Fruit fly (Drosophila melanogaster) whole organism, prepupa: ENCODE results near the gene CG3527.

Experiments used
- CG10631 ChIP-seq: fragments of 200-800 bp; sonication (Bioruptor generic); optimal IDR thresholded peaks from 2 replicates; lab custom pipeline; 2016; ENCODE audit warnings: missing biosample characterization, missing genetic modification characterization
- CG10669 ChIP-seq: fragments of 200-800 bp; sonication (Bioruptor generic); optimal IDR thresholded peaks from 3 replicates; lab custom pipeline; 2018; ENCODE audit warnings: missing biosample characterization, mild to moderate bottlenecking, missing genetic modification characterization, moderate library complexity
- CG11762 ChIP-seq: fragments of 200-800 bp; sonication (Bioruptor generic); optimal IDR thresholded peaks from 3 replicates; lab custom pipeline; 2016; ENCODE audit warnings: missing biosample characterization, missing genetic modification characterization; ENCODE audit not compliant: insufficient read depth
- CG1621 ChIP-seq: fragments of 200-800 bp; sonication (Bioruptor generic); optimal IDR thresholded peaks from 3 replicates; lab custom pipeline; 2018; ENCODE audit warnings: missing biosample characterization, mild to moderate bottlenecking, missing genetic modification characterization
- CG16779 ChIP-seq: fragments of 200-800 bp; sonication (Bioruptor generic); optimal IDR thresholded peaks from 3 replicates; lab custom pipeline; 2017; ENCODE audit warnings: missing biosample characterization, mild to moderate bottlenecking, missing genetic modification characterization
- CG3032 ChIP-seq: fragments of 200-800 bp; optimal IDR thresholded peaks from 2 replicates; lab custom pipeline; 2019; ENCODE audit warnings: missing biosample characterization, mild to moderate bottlenecking, missing genetic modification characterization, moderate library complexity
- CG31627 ChIP-seq: fragments of 200-800 bp; sonication (Bioruptor generic); optimal IDR thresholded peaks from 3 replicates; lab custom pipeline; 2016; ENCODE audit warnings: missing biosample characterization, missing genetic modification characterization
- CG32006 ChIP-seq: fragments of 200-800 bp; sonication (Bioruptor generic); optimal IDR thresholded peaks from 3 replicates; lab custom pipeline; 2017; ENCODE audit warnings: missing biosample characterization, mild to moderate bottlenecking, missing genetic modification characterization
- CG3919 ChIP-seq: fragments of 200-800 bp; sonication (Bioruptor generic); optimal IDR thresholded peaks from 3 replicates; lab custom pipeline; 2016; ENCODE audit warnings: missing biosample characterization, missing genetic modification characterization
- CG4318 ChIP-seq: fragments of 200-800 bp; sonication (Bioruptor generic); optimal IDR thresholded peaks from 3 replicates; lab custom pipeline; 2017; ENCODE audit warnings: missing biosample characterization, mild to moderate bottlenecking, missing genetic modification characterization
- CG6276 ChIP-seq: fragments of 200-800 bp; sonication (Bioruptor generic); optimal IDR thresholded peaks from 2 replicates; lab custom pipeline; 2017; ENCODE audit warnings: missing biosample characterization, mild to moderate bottlenecking, missing genetic modification characterization
- CG6792 ChIP-seq: fragments of 200-800 bp; sonication (Bioruptor generic); optimal IDR thresholded peaks from 3 replicates; lab custom pipeline; 2016; ENCODE audit warnings: missing biosample characterization, missing genetic modification characterization
- CG6808 ChIP-seq: fragments of 200-800 bp; sonication (Bioruptor generic); optimal IDR thresholded peaks from 3 replicates; lab custom pipeline; 2017; ENCODE audit warnings: missing biosample characterization, missing genetic modification characterization, mild to moderate bottlenecking, moderate library complexity, missing genetic modification reagents
- CG6854 ChIP-seq: fragments of 200-800 bp; sonication (Bioruptor generic); optimal IDR thresholded peaks from 2 replicates; lab custom pipeline; 2017; ENCODE audit warnings: missing biosample characterization, mild to moderate bottlenecking, missing genetic modification characterization
- CG8119 ChIP-seq: fragments of 200-800 bp; sonication (Bioruptor generic); IDR thresholded peaks from 3 replicates; pipeline ENCODE4 v1.3.6; 2022; ENCODE audit warnings: missing biosample characterization, missing genetic modification characterization
- CG8632 ChIP-seq: fragments of 200-800 bp; sonication (Bioruptor generic); optimal IDR thresholded peaks from 3 replicates; lab custom pipeline; 2016; ENCODE audit warnings: missing biosample characterization, missing genetic modification characterization
- CG9139 ChIP-seq: fragments of 200-800 bp; sonication (Bioruptor generic); optimal IDR thresholded peaks from 3 replicates; lab custom pipeline; 2017; ENCODE audit warnings: missing biosample characterization, mild to moderate bottlenecking, missing genetic modification characterization
- Eip75B ChIP-seq: fragments of 200-800 bp; sonication (Bioruptor generic); optimal IDR thresholded peaks from 3 replicates; lab custom pipeline; 2016; ENCODE audit warnings: missing biosample characterization, missing genetic modification characterization
- Ets96B ChIP-seq: fragments of 200-800 bp; optimal IDR thresholded peaks from 2 replicates; lab custom pipeline; 2019; ENCODE audit warnings: missing biosample characterization, mild to moderate bottlenecking, missing genetic modification characterization, moderate library complexity
- Gug ChIP-seq: fragments of 200-800 bp; sonication (Bioruptor generic); IDR thresholded peaks from 2 replicates; pipeline ENCODE4 v1.3.6; 2022; ENCODE audit warnings: missing biosample characterization, missing genetic modification characterization
- Hr39 ChIP-seq: fragments of 200-800 bp; sonication (Bioruptor generic); optimal IDR thresholded peaks from 2 replicates; lab custom pipeline; 2016; ENCODE audit warnings: missing biosample characterization, missing genetic modification characterization
- Hr4 ChIP-seq: fragments of 200-800 bp; sonication (Bioruptor generic); optimal IDR thresholded peaks from 3 replicates; lab custom pipeline; 2016; ENCODE audit warnings: missing biosample characterization, missing genetic modification characterization
- Lpt ChIP-seq: fragments of 200-800 bp; sonication (Bioruptor generic); optimal IDR thresholded peaks from 3 replicates; lab custom pipeline; 2016; ENCODE audit warnings: missing biosample characterization, missing genetic modification characterization
- Smox ChIP-seq: fragments of 200-800 bp; sonication (Bioruptor generic); optimal IDR thresholded peaks from 3 replicates; lab custom pipeline; 2016; ENCODE audit warnings: missing biosample characterization, missing genetic modification characterization
- Sox102F ChIP-seq: fragments of 200-800 bp; sonication (Bioruptor generic); optimal IDR thresholded peaks from 2 replicates; lab custom pipeline; 2016; ENCODE audit warnings: missing biosample characterization, mild to moderate bottlenecking, missing genetic modification characterization
- Sox14 ChIP-seq: fragments of 200-800 bp; sonication (Bioruptor generic); optimal IDR thresholded peaks from 3 replicates; lab custom pipeline; 2016; ENCODE audit warnings: missing biosample characterization, missing genetic modification characterization
- achi ChIP-seq: fragments of 200-800 bp; sonication (Bioruptor generic); optimal IDR thresholded peaks from 3 replicates; lab custom pipeline; 2016; ENCODE audit warnings: missing biosample characterization, missing genetic modification characterization
- acj6 ChIP-seq: fragments of 200-800 bp; sonication (Bioruptor generic); optimal IDR thresholded peaks from 3 replicates; lab custom pipeline; 2016; ENCODE audit warnings: missing biosample characterization, missing genetic modification characterization
- cyc ChIP-seq: fragments of 200-800 bp; sonication (Bioruptor generic); optimal IDR thresholded peaks from 3 replicates; lab custom pipeline; 2016; ENCODE audit warnings: missing biosample characterization, missing genetic modification characterization
- dac ChIP-seq: fragments of 200-800 bp; sonication (Bioruptor generic); optimal IDR thresholded peaks from 2 replicates; lab custom pipeline; 2017; ENCODE audit warnings: missing biosample characterization, mild to moderate bottlenecking, missing genetic modification characterization
- dsx ChIP-seq: fragments of 200-800 bp; optimal IDR thresholded peaks from 3 replicates; lab custom pipeline; 2019; ENCODE audit warnings: missing biosample characterization, mild to moderate bottlenecking, missing genetic modification characterization, moderate library complexity; ENCODE audit not compliant: poor library complexity, severe bottlenecking
- fd59A ChIP-seq: fragments of 200-800 bp; sonication (Bioruptor generic); optimal IDR thresholded peaks from 2 replicates; lab custom pipeline; 2017; ENCODE audit warnings: missing biosample characterization, mild to moderate bottlenecking, missing genetic modification characterization, missing genetic modification reagents
- fd85E ChIP-seq: fragments of 200-800 bp; sonication (Bioruptor generic); optimal IDR thresholded peaks from 3 replicates; lab custom pipeline; 2016; ENCODE audit warnings: missing biosample characterization, missing genetic modification characterization
- lz ChIP-seq: fragments of 200-800 bp; sonication (Bioruptor generic); optimal IDR thresholded peaks from 3 replicates; lab custom pipeline; 2016; ENCODE audit warnings: missing biosample characterization, missing genetic modification characterization
- net ChIP-seq: fragments of 200-800 bp; sonication (Bioruptor generic); optimal IDR thresholded peaks from 3 replicates; lab custom pipeline; 2016; ENCODE audit warnings: missing biosample characterization, missing genetic modification characterization
- pdm3 ChIP-seq: fragments of 200-800 bp; sonication (Bioruptor generic); optimal IDR thresholded peaks from 3 replicates; lab custom pipeline; 2016; ENCODE audit warnings: missing biosample characterization, missing genetic modification characterization
- salr ChIP-seq, 2 experiments: fragments of 200-800 bp; sonication (Bioruptor generic); optimal IDR thresholded peaks; 3 replicates each; lab custom pipeline; 2016 to 2018; ENCODE audit warnings: missing biosample characterization in 2 of 2, missing genetic modification characterization in 2 of 2, mild to moderate bottlenecking in 1 of 2
- spab ChIP-seq: fragments of 200-800 bp; sonication (Bioruptor generic); optimal IDR thresholded peaks from 2 replicates; lab custom pipeline; 2017; ENCODE audit warnings: missing biosample characterization, mild to moderate bottlenecking, missing genetic modification characterization, missing genetic modification reagents
- svp ChIP-seq: fragments of 200-800 bp; sonication (Bioruptor generic); peaks from one replicate; lab custom pipeline; 2016; ENCODE audit warnings: missing biosample characterization, missing genetic modification characterization

The CG3527 gene

DNA sequence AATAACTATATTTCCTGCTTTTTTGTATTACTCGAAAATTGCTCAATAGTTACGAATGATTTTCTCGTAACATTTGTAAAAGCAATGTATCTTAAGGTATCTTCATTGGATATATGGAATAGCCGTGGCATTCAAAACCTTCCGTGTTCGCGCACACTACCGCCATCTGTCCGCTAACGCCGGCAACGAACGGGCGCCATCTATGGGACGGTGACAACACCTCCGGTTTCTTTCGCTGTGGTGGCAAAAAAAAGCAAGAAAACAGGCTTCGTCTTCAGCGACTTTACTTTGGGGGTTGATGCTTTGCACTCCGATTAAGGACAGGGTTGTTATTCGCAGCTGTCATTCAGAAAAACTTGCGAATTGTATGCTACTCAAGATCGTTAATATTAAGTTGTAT lies 44.7 kb upstream of the CG3527 start (continued):
- TF ChIP-seq CG32006 (GFP tag; lab: Kevin White, UChicago) (peak; percentile 35), svp (GFP tag; lab: Kevin White, UChicago) (no peak), CG6792 (GFP tag; lab: Kevin White, UChicago) (peak; percentile 43), Sox102F (peak; percentile 47), CG6808 (GFP tag; lab: Kevin White, UChicago) (peak; percentile 28), CG8119 (no peak), CG10669 (GFP tag; lab: Kevin White, UChicago) (peak; percentile 19), Hr39 (GFP tag; lab: Kevin White, UChicago) (peak; percentile 39), cyc (GFP tag; lab: Kevin White, UChicago) (peak; percentile 33), pdm3 (GFP tag; lab: Kevin White, UChicago) (peak; percentile 63), Eip75B (GFP tag; lab: Kevin White, UChicago) (peak; percentile 55)

DNA sequence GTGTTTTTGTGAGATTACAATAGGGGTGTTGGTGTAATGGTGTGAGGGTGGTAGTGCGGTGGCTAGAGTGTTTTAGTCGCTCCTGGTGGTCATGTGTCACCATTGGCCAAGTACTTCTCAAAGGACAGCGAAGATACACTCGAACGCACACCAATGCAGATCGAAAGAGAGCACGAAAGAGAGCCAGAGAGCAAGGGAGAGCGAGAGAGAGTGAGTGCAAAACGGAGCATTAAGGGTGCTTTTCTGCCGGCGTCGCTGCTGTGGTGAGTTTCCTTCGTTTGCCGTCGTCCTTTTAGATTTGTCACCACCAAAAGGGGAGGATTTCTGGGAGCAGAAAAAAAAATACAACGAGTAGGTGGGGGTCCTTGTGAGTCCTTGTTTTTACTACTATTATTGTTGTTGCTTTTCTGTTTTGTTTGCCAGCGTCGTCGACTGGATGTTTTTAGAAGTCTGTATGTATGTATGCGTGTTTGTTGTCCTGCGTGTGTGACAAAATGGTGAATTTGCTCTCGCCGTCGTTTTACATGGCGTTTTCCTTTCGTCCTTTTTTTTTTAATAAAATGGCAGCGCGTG lies 43.6 kb upstream of the CG3527 start:
- no peak for TF ChIP-seq CG4318 (GFP tag; lab: Kevin White, UChicago)
- no peak for TF ChIP-seq CG16779
- no peak for TF ChIP-seq dsx
- TF ChIP-seq cyc (GFP tag; lab: Kevin White, UChicago) = no peak
- no peak for TF ChIP-seq Hr39 (GFP tag; lab: Kevin White, UChicago)
- TF ChIP-seq Smox (GFP tag; lab: Kevin White, UChicago) = no peak
- TF ChIP-seq salr (GFP tag; optimal IDR thresholded peaks at IDR 0.05; lab: Kevin White, UChicago) = no peak
- no peak for TF ChIP-seq acj6
- no peak for TF ChIP-seq CG10669 (GFP tag; lab: Kevin White, UChicago)
- TF ChIP-seq CG31627 (GFP tag; lab: Kevin White, UChicago) = no peak
- no peak for TF ChIP-seq CG9139
- TF ChIP-seq Ets96B (tag; lab: Kevin White, UChicago) = no peak
- no peak for TF ChIP-seq CG8119
- no peak for TF ChIP-seq fd59A (GFP tag; lab: Kevin White, UChicago)
- TF ChIP-seq dac (GFP tag; lab: Kevin White, UChicago) = no peak
- no peak for TF ChIP-seq CG3919
- TF ChIP-seq CG11762 (GFP tag; lab: Kevin White, UChicago) = no peak
- no peak for TF ChIP-seq achi (GFP tag; lab: Kevin White, UChicago)
- no peak for TF ChIP-seq Eip75B (GFP tag; lab: Kevin White, UChicago)

DNA sequence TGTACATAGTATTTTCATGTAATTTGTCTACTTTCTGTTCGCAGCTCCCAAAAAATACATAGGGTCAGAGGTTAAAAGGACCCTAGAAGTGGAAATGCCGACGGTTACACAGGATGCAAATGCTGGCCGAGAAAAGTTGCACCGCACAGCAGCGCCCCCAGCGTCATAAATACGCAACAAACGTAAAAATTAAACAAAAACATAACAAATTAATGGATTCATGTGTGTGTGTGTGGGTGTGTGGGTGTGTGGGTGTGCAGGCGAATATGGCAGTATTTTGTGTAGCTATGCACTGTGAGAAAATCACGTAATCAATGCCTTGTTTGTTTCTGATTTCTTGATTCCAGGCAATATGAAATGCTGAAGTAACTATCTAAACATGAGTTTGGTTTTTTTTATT lies 40.2 kb upstream of the CG3527 start:
- TF ChIP-seq CG3032 (tag; lab: Kevin White, UChicago) = no peak
- TF ChIP-seq lz (GFP tag; lab: Kevin White, UChicago) = no peak
- no peak for TF ChIP-seq CG10631 (GFP tag; lab: Kevin White, UChicago)
- TF ChIP-seq CG3919 = no peak
- TF ChIP-seq acj6 = no peak
- TF ChIP-seq CG6808 (GFP tag; lab: Kevin White, UChicago) = no peak
- no peak for TF ChIP-seq fd85E
- TF ChIP-seq CG16779 = no peak
- no peak for TF ChIP-seq CG6276 (GFP tag; lab: Kevin White, UChicago)
- no peak for TF ChIP-seq CG1621 (tag; lab: Kevin White, UChicago)
- TF ChIP-seq Sox14 (GFP tag; lab: Kevin White, UChicago) = no peak
- TF ChIP-seq, all 60 proteins: peak for 0

DNA sequence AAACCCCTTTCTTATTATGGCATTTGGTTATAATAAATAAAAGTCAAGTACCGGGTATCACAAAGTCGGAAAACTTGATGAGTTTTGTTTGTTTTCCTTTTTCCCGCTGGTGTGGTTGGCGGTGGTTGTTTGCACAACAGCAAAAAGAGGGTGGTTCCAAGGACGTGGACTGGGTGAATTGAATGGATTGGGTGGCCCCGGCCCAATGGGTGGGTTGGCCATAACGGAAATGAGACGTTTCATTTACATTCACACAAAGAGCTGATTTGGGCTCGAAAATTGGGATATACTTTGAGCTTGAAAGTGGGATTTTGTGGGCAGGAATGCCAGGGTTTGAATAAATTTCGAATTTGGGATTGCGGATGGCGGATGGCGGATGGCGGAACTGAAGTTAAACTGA lies 30.9 kb upstream of the CG3527 start:
- TF ChIP-seq Smox (GFP tag; lab: Kevin White, UChicago) = no peak
- no peak for TF ChIP-seq Lpt (GFP tag; lab: Kevin White, UChicago)
- TF ChIP-seq CG6276 (GFP tag; lab: Kevin White, UChicago) = no peak
- TF ChIP-seq CG6808 (GFP tag; lab: Kevin White, UChicago) = no peak
- no peak for TF ChIP-seq Gug (GFP tag; lab: Robert Waterston, UW)
- no peak for TF ChIP-seq achi (GFP tag; lab: Kevin White, UChicago)
- no peak for TF ChIP-seq net (GFP tag; lab: Kevin White, UChicago)
- no peak for TF ChIP-seq svp (GFP tag; lab: Kevin White, UChicago)
- TF ChIP-seq CG16779 = no peak
- no peak for TF ChIP-seq CG8632
- TF ChIP-seq acj6 = no peak
- no peak for TF ChIP-seq CG10669 (GFP tag; lab: Kevin White, UChicago)
- TF ChIP-seq CG6854 (GFP tag; lab: Kevin White, UChicago) = no peak
- no peak for TF ChIP-seq Hr4
- TF ChIP-seq spab (GFP tag; lab: Kevin White, UChicago) = no peak
